Worm (Caenorhabditis elegans) whole organism, L3 larva: ENCODE results near the gene nmt-1.

ENCODE experiments used
- R02D3.7 ChIP-seq: fragments of 150-350 bp; optimal IDR thresholded peaks from 2 replicates; lab custom pipeline; 2014; ENCODE audit warnings: missing biosample characterization, missing genetic modification characterization
- ceh-16 ChIP-seq: sonication (generic microtip); optimal IDR thresholded peaks from 2 replicates; lab custom pipeline; 2017; ENCODE audit warnings: missing biosample characterization, missing genetic modification characterization
- ceh-9 ChIP-seq: sonication (generic microtip); optimal IDR thresholded peaks from 2 replicates; lab custom pipeline; 2018; ENCODE audit warnings: missing biosample characterization, missing genetic modification characterization
- daf-12 ChIP-seq: fragments of 150-350 bp; optimal IDR thresholded peaks from 2 replicates; lab custom pipeline; 2014; ENCODE audit warnings: missing biosample characterization, missing genetic modification reagents, missing genetic modification characterization
- egl-27 ChIP-seq: sonication (generic microtip); optimal IDR thresholded peaks from 4 replicates; lab custom pipeline; 2017; ENCODE audit warnings: missing biosample characterization, missing genetic modification reagents, missing genetic modification characterization
- egl-5 ChIP-seq: fragments of 150-350 bp; optimal IDR thresholded peaks from 2 replicates; lab custom pipeline; 2017; ENCODE audit warnings: missing biosample characterization, missing genetic modification reagents, missing genetic modification characterization, inconsistent platforms
- elt-1 ChIP-seq: fragments of 150-350 bp; optimal IDR thresholded peaks from 2 replicates; lab custom pipeline; 2014; ENCODE audit warnings: missing biosample characterization, missing genetic modification characterization
- elt-2 ChIP-seq: sonication (generic microtip); optimal IDR thresholded peaks from 2 replicates; lab custom pipeline; 2016; ENCODE audit warnings: missing genetic modification reagents, mild to moderate bottlenecking, missing genetic modification characterization, missing compliant biosample characterization
- eor-1 ChIP-seq, 2 experiments: fragments of 150-350 bp; optimal IDR thresholded peaks; 2 replicates each; lab custom pipeline; 2014 to 2018; ENCODE audit warnings: missing biosample characterization in 2 of 2, missing genetic modification characterization in 2 of 2
- fos-1 ChIP-seq: fragments of 150-350 bp; optimal IDR thresholded peaks from 2 replicates; lab custom pipeline; 2014; ENCODE audit warnings: missing biosample characterization, missing genetic modification characterization
- hmg-11 ChIP-seq: sonication (generic microtip); optimal IDR thresholded peaks from 2 replicates; lab custom pipeline; 2016; ENCODE audit warnings: missing genetic modification characterization, missing compliant biosample characterization
- jun-1 ChIP-seq: fragments of 150-350 bp; optimal IDR thresholded peaks from 2 replicates; lab custom pipeline; 2014; ENCODE audit warnings: missing biosample characterization, missing genetic modification reagents, missing genetic modification characterization
- lin-39 ChIP-seq: fragments of 150-350 bp; optimal IDR thresholded peaks from 2 replicates; lab custom pipeline; 2018; ENCODE audit warnings: missing biosample characterization, missing genetic modification reagents, missing genetic modification characterization
- lsy-12 ChIP-seq: sonication (generic microtip); optimal IDR thresholded peaks from 2 replicates; lab custom pipeline; 2016; ENCODE audit warnings: mild to moderate bottlenecking, missing genetic modification characterization, missing compliant biosample characterization
- mdl-1 ChIP-seq: fragments of 150-350 bp; optimal IDR thresholded peaks from 2 replicates; lab custom pipeline; 2014; ENCODE audit warnings: missing biosample characterization, missing genetic modification characterization
- mml-1 ChIP-seq: fragments of 150-350 bp; sonication (generic microtip); optimal IDR thresholded peaks from 3 replicates; lab custom pipeline; 2014; ENCODE audit warnings: missing biosample characterization, missing genetic modification characterization
- nfya-1 ChIP-seq: sonication (generic microtip); optimal IDR thresholded peaks from 2 replicates; lab custom pipeline; 2017; ENCODE audit warnings: missing genetic modification characterization, mild to moderate bottlenecking, missing compliant biosample characterization, antibody characterized with exemption, moderate library complexity; ENCODE audit not compliant: insufficient read depth
- nhr-11 ChIP-seq: fragments of 150-350 bp; optimal IDR thresholded peaks from 2 replicates; lab custom pipeline; 2014; ENCODE audit warnings: missing biosample characterization, missing genetic modification characterization
- nhr-23 ChIP-seq: fragments of 150-350 bp; optimal IDR thresholded peaks from 2 replicates; lab custom pipeline; 2014; ENCODE audit warnings: missing biosample characterization, missing genetic modification reagents, missing genetic modification characterization
- nhr-237 ChIP-seq: fragments of 150-350 bp; optimal IDR thresholded peaks from 2 replicates; lab custom pipeline; 2014; ENCODE audit warnings: missing biosample characterization, missing genetic modification characterization
- nhr-25 ChIP-seq: sonication (generic microtip); optimal IDR thresholded peaks from 2 replicates; lab custom pipeline; 2017; ENCODE audit warnings: missing biosample characterization, missing genetic modification characterization
- nhr-43 ChIP-seq: sonication (generic microtip); optimal IDR thresholded peaks from 2 replicates; lab custom pipeline; 2016; ENCODE audit warnings: mild to moderate bottlenecking, missing genetic modification characterization, missing compliant biosample characterization; ENCODE audit not compliant: poor library complexity, severe bottlenecking
- nhr-67 ChIP-seq: fragments of 150-350 bp; optimal IDR thresholded peaks from 2 replicates; lab custom pipeline; 2014; ENCODE audit warnings: missing biosample characterization, missing genetic modification characterization
- nhr-76 ChIP-seq: fragments of 150-350 bp; sonication (generic microtip); optimal IDR thresholded peaks from 5 replicates; lab custom pipeline; 2014; ENCODE audit warnings: missing biosample characterization, missing genetic modification characterization
- nhr-77 ChIP-seq: fragments of 150-350 bp; optimal IDR thresholded peaks from 2 replicates; lab custom pipeline; 2014; ENCODE audit warnings: missing biosample characterization, missing genetic modification characterization
- pha-4 ChIP-seq: fragments of 150-350 bp; optimal IDR thresholded peaks from 2 replicates; lab custom pipeline; 2014; ENCODE audit warnings: missing biosample characterization, missing genetic modification reagents, missing genetic modification characterization
- pqm-1 ChIP-seq: fragments of 150-350 bp; optimal IDR thresholded peaks from 2 replicates; lab custom pipeline; 2017; ENCODE audit warnings: missing biosample characterization, missing genetic modification characterization, inconsistent platforms
- sea-2 ChIP-seq: fragments of 150-350 bp; sonication (generic microtip); optimal IDR thresholded peaks from 4 replicates; lab custom pipeline; 2014; ENCODE audit warnings: missing biosample characterization, missing genetic modification reagents, missing genetic modification characterization
- snpc-4 ChIP-seq: fragments of 150-350 bp; optimal IDR thresholded peaks from 2 replicates; lab custom pipeline; 2014; ENCODE audit warnings: missing biosample characterization, missing genetic modification characterization
- unc-39 ChIP-seq: sonication (generic microtip); optimal IDR thresholded peaks from 4 replicates; lab custom pipeline; 2017; ENCODE audit warnings: missing biosample characterization, missing genetic modification characterization
- unc-62 ChIP-seq: fragments of 150-350 bp; sonication (generic microtip); optimal IDR thresholded peaks from 4 replicates; lab custom pipeline; 2014; ENCODE audit warnings: missing biosample characterization, missing genetic modification reagents, missing genetic modification characterization
- zag-1 ChIP-seq: fragments of 150-350 bp; optimal IDR thresholded peaks from 2 replicates; lab custom pipeline; 2014; ENCODE audit warnings: missing biosample characterization, missing genetic modification characterization
- ztf-11 ChIP-seq: fragments of 150-350 bp; optimal IDR thresholded peaks from 2 replicates; lab custom pipeline; 2014; ENCODE audit warnings: missing biosample characterization, missing genetic modification characterization
- ztf-4 ChIP-seq: fragments of 150-350 bp; optimal IDR thresholded peaks from 2 replicates; lab custom pipeline; 2014; ENCODE audit warnings: missing biosample characterization, missing genetic modification characterization

Gene nmt-1

DNA sequence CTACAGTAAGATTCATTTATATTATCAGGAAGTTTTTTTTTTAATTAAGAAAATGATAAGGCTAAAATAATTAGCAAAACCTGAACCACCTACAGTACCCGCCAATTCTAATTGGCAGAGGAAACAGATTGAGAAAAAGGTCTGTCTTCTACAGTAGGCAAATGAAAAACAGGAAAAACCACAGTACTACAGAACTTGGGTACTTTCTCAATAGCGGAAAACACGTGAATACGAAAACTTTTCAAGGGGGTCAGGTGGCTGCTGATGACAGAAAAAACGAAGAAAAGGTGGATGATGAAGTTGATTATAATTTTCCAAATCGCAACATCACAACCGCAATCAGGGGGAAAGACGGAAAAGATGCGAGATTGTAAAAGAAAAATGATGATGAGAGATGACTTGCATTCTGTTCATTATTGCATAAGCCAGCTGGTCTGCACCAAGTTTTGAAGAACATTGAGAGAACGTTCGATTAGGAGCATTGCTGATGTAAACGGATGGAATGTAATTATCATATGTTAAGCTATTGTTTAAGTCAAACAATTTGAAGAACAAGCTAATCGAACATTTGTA, 28.3 kb upstream of the nmt-1 start:
- TF ChIP-seq nhr-23 (tag; lab: Kevin White, UChicago) (peak; percentile 7), ceh-16 (tag; lab: Kevin White, UChicago) (no peak), zag-1 (tag; lab: Kevin White, UChicago) (no peak), nhr-11 (tag; lab: Kevin White, UChicago) (peak; percentile 34), lsy-12 (tag; lab: Kevin White, UChicago) (peak; percentile 29), jun-1 (tag; lab: Kevin White, UChicago) (peak; percentile 75), mdl-1 (tag; lab: Kevin White, UChicago) (peak; percentile 11), nfya-1 (tag; lab: Kevin White, UChicago) (peak; percentile 76), nhr-43 (peak; percentile 30)

DNA sequence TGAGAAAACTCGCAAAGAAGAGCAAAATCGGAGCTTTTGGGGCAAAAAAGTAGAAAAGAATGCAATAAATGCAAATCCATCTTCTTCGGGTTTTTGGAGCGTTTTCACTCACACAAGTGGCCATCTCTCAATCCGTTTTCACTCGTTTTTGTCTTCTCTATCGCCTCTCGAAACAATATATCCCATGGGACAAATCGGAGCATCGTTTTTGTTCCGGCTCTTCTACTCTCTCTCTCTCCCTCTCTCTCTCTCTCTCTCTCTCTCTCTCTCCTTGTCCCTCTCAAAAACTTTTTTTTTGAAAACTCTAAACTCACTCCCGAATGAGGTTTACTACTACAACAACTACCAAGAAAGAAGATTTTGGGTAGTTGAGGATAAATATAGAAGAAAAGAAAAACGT, 25.4 kb upstream of the nmt-1 start:
- TF ChIP-seq nfya-1 (tag; lab: Kevin White, UChicago) (peak; percentile 55), pha-4 (no peak), hmg-11 (tag; lab: Kevin White, UChicago) (no peak), jun-1 (tag; lab: Kevin White, UChicago) (peak; percentile 10), nhr-77 (tag; lab: Kevin White, UChicago) (no peak), nhr-25 (tag; lab: Kevin White, UChicago) (no peak), elt-1 (peak; percentile 29), nhr-67 (tag; lab: Kevin White, UChicago) (no peak), nhr-43 (no peak), lin-39 (peak; percentile 30)

DNA sequence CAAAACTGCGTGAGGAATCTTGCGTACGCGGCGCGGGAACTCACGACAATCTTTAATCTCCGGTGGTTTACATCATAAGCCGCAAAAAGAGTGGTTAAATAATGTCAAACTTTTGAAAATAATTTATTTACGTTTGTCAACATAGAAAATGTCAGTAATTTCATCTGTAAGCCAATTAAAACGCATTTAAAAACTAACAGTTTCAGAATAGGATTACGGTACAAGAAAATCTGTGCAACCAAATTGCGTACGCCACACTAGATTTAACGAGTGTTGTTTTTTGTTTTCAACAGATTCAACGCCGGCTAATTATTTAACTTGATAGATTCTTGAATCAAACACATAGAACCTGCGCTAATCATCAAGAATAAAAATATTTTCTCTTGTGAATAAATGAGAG, 24.7 kb upstream of the nmt-1 start:
- no peak for TF ChIP-seq mml-1 (tag; lab: Kevin White, UChicago)
- no peak for TF ChIP-seq lsy-12 (tag; lab: Kevin White, UChicago)

DNA sequence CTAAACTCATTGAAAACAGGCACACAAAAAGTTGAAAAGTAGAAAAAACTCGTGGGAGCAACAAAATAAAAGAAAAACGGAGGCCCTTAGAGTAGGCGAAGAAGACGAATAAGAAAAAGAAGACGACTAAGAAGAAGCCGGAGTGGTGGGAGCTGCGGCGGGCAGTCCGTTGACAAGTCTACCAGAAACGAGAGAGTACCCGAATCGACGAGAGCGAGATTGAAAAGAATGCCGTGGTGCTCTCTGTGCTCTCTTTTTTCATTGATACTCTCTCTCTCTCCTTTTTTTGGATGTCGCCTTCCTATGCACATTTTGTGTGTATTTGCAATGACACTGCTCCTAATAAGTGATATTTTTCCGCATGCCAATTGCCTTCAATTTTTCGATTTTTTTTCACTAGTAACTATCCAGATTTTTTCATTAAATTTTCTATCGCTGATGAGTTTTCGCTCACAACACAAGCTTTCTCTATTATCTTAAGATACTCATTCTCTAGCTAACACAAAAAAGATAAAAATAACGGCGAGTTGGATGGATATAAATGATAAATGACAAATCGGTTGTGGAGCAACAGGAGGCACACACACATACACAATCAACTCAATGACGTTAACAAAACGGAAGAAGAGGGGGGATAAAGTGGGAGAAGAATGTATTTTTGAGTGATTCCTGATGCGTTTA, 23.9 kb upstream of the nmt-1 start:
- TF ChIP-seq nhr-76 (tag; lab: Kevin White, UChicago) (no peak), lin-39 (peak; percentile 56), mml-1 (tag; lab: Kevin White, UChicago) (no peak), elt-2 (tag; lab: Kevin White, UChicago) (no peak), egl-5 (tag; lab: Kevin White, UChicago) (peak; percentile 45), nhr-237 (tag; lab: Kevin White, UChicago) (no peak), snpc-4 (tag; lab: Kevin White, UChicago) (peak; percentile 6), mdl-1 (tag; lab: Kevin White, UChicago) (no peak), hmg-11 (tag; lab: Kevin White, UChicago) (peak; percentile 51), sea-2 (GFP tag; lab: Kevin White, UChicago) (no peak), fos-1 (no peak), elt-1 (no peak), ceh-9 (tag; lab: Kevin White, UChicago) (no peak), ztf-11 (tag; lab: Kevin White, UChicago) (no peak), daf-12 (tag; lab: Kevin White, UChicago) (no peak), nhr-25 (tag; lab: Kevin White, UChicago) (no peak), nfya-1 (tag; lab: Kevin White, UChicago) (peak; percentile 75), unc-39 (tag; lab: Kevin White, UChicago) (no peak), pqm-1 (tag; lab: Kevin White, UChicago) (no peak), unc-62 (no peak), eor-1 (tag; optimal IDR thresholded peaks at IDR 0.05; lab: Kevin White, UChicago) (no peak)

DNA sequence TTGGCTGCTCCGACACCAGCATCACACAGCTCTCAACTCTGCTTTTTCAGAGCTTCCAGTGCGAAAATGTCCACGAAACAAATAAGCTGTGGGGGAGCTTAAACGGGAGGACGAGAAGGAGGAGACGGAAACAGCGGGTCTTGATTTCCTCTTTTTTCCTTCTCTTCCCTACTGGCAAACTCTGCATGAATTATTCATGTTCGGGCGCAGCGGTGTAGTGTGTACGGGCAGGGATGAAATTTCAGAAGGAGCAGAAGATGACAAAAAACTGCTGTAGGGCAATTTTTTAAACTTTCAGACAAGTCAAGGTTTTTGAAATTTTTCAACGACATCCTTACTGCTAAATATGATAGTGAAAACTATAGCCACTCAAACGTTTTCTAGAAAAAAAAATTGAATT, 23.2 kb upstream of the nmt-1 start:
- TF ChIP-seq elt-2 (tag; lab: Kevin White, UChicago) (no peak), ztf-4 (tag; lab: Kevin White, UChicago) (no peak), egl-27 (tag; lab: Kevin White, UChicago) (no peak), nhr-43 (no peak), lin-39 (peak; percentile 36), nhr-77 (tag; lab: Kevin White, UChicago) (no peak), nfya-1 (tag; lab: Kevin White, UChicago) (no peak), R02D3.7 (no peak)
